Worm (Caenorhabditis elegans) whole organism, young adult: ENCODE measurements around the gene srg-65.
"Not testable (repeated sequence)": the region's sequence is repeated elsewhere in the genome, so short reads cannot be mapped to it uniquely, and the experiment has no call there.

ENCODE experiments used
- B0261.1 ChIP-seq: sonication (generic microtip); optimal IDR thresholded peaks from 2 replicates; lab custom pipeline; 2016; ENCODE audit warnings: mild to moderate bottlenecking, missing genetic modification characterization, moderate library complexity, missing compliant biosample characterization
- F23B12.7 ChIP-seq: sonication (generic microtip); optimal IDR thresholded peaks from 2 replicates; lab custom pipeline; 2017; ENCODE audit warnings: missing genetic modification characterization, mild to moderate bottlenecking, missing compliant biosample characterization, antibody characterized with exemption, moderate library complexity; ENCODE audit not compliant: insufficient read depth
- F33H1.4 ChIP-seq: fragments of 200-800 bp; sonication (Bioruptor generic); IDR thresholded peaks from 2 replicates; pipeline ENCODE4 v1.3.6; 2022; ENCODE audit warnings: missing genetic modification reagents, missing genetic modification characterization, missing compliant biosample characterization
- F37B4.10 ChIP-seq: fragments of 200-800 bp; sonication (Bioruptor generic); IDR thresholded peaks from 2 replicates; pipeline ENCODE4 v1.3.6; 2022; ENCODE audit warnings: missing genetic modification characterization, missing compliant biosample characterization
- F39B2.1 ChIP-seq: fragments of 200-800 bp; sonication (Bioruptor generic); IDR thresholded peaks from 2 replicates; pipeline ENCODE4 v1.3.6; 2022; ENCODE audit warnings: missing genetic modification reagents, missing genetic modification characterization, missing compliant biosample characterization
- F49E8.2 ChIP-seq: sonication (generic microtip); optimal IDR thresholded peaks from 3 replicates; lab custom pipeline; 2017; ENCODE audit warnings: missing genetic modification characterization, mild to moderate bottlenecking, missing compliant biosample characterization, antibody characterized with exemption, moderate library complexity; ENCODE audit not compliant: insufficient read depth
- F57A8.1 ChIP-seq: fragments of 200-800 bp; sonication (Bioruptor generic); optimal IDR thresholded peaks from 2 replicates; lab custom pipeline; 2018; ENCODE audit warnings: mild to moderate bottlenecking, missing genetic modification characterization, moderate library complexity, missing compliant biosample characterization
- Y53F4B.3 ChIP-seq: fragments of 200-800 bp; sonication (Bioruptor generic); IDR thresholded peaks from 2 replicates; pipeline ENCODE4 v1.3.6; 2022; ENCODE audit warnings: missing genetic modification reagents, missing genetic modification characterization, missing compliant biosample characterization
- akir-1 ChIP-seq: fragments of 200-800 bp; sonication (Bioruptor generic); optimal IDR thresholded peaks from 2 replicates; lab custom pipeline; 2018; ENCODE audit warnings: mild to moderate bottlenecking, missing genetic modification characterization, moderate library complexity, missing compliant biosample characterization
- aptf-3 ChIP-seq: fragments of 200-800 bp; sonication (Bioruptor generic); IDR thresholded peaks from 2 replicates; pipeline ENCODE4 v1.3.6; 2022; ENCODE audit warnings: missing genetic modification characterization, missing compliant biosample characterization
- attf-6 ChIP-seq: fragments of 200-800 bp; sonication (Bioruptor generic); IDR thresholded peaks from 2 replicates; pipeline ENCODE4 v1.3.6; 2022; ENCODE audit warnings: missing genetic modification reagents, missing genetic modification characterization, missing compliant biosample characterization
- cebp-2 ChIP-seq: fragments of 200-800 bp; sonication (Bioruptor generic); IDR thresholded peaks from 2 replicates; pipeline ENCODE4 v1.3.6; 2022; ENCODE audit warnings: missing genetic modification characterization, missing compliant biosample characterization
- ceh-100 ChIP-seq: fragments of 200-800 bp; sonication (Bioruptor generic); IDR thresholded peaks from 2 replicates; pipeline ENCODE4 v1.3.6; 2022; ENCODE audit warnings: missing genetic modification reagents, missing genetic modification characterization, missing compliant biosample characterization
- ceh-40 ChIP-seq: fragments of 200-800 bp; sonication (Bioruptor generic); IDR thresholded peaks from 2 replicates; pipeline ENCODE4 v1.3.6; 2022; ENCODE audit warnings: missing genetic modification characterization, missing compliant biosample characterization
- ceh-79 ChIP-seq: sonication (generic microtip); optimal IDR thresholded peaks from 2 replicates; lab custom pipeline; 2017; ENCODE audit warnings: mild to moderate bottlenecking, missing genetic modification characterization, missing compliant biosample characterization
- dox-1 ChIP-seq: fragments of 200-800 bp; sonication (Bioruptor generic); IDR thresholded peaks from 2 replicates; pipeline ENCODE4 v1.3.6; 2022; ENCODE audit warnings: missing genetic modification reagents, missing genetic modification characterization, missing compliant biosample characterization
- dpff-1 ChIP-seq: sonication (generic microtip); optimal IDR thresholded peaks from 2 replicates; lab custom pipeline; 2017; ENCODE audit warnings: mild to moderate bottlenecking, missing genetic modification characterization, missing compliant biosample characterization
- efl-1 ChIP-seq: fragments of 150-350 bp; optimal IDR thresholded peaks from 2 replicates; lab custom pipeline; 2014; ENCODE audit warnings: missing biosample characterization, missing genetic modification reagents, missing genetic modification characterization
- egl-18 ChIP-seq: fragments of 200-800 bp; sonication (Bioruptor generic); IDR thresholded peaks from 2 replicates; pipeline ENCODE4 v1.3.6; 2022; ENCODE audit warnings: missing genetic modification reagents, missing genetic modification characterization, missing compliant biosample characterization
- egl-44 ChIP-seq: fragments of 200-800 bp; sonication (Bioruptor generic); IDR thresholded peaks from 2 replicates; pipeline ENCODE4 v1.3.6; 2022; ENCODE audit warnings: missing genetic modification reagents, missing genetic modification characterization, missing compliant biosample characterization
- him-1 ChIP-seq: sonication (generic microtip); optimal IDR thresholded peaks from 2 replicates; lab custom pipeline; 2016; ENCODE audit warnings: missing genotype, missing genetic modification reagents, missing genetic modification characterization, missing compliant biosample characterization
- hlh-12 ChIP-seq: sonication (generic microtip); optimal IDR thresholded peaks from 2 replicates; lab custom pipeline; 2016; ENCODE audit warnings: missing genetic modification characterization, missing compliant biosample characterization
- lir-1 ChIP-seq: fragments of 200-800 bp; sonication (Bioruptor generic); conservative IDR thresholded peaks from 2 replicates; pipeline ENCODE4 v1.3.6; 2022; ENCODE audit warnings: missing genetic modification reagents, missing genetic modification characterization, missing compliant biosample characterization
- lsy-27 ChIP-seq: sonication (generic microtip); optimal IDR thresholded peaks from 2 replicates; lab custom pipeline; 2017; ENCODE audit warnings: missing genetic modification characterization, mild to moderate bottlenecking, missing compliant biosample characterization, antibody characterized with exemption, missing genotype, borderline replicate concordance; ENCODE audit not compliant: insufficient read depth
- madf-3 ChIP-seq: fragments of 200-800 bp; sonication (Bioruptor generic); IDR thresholded peaks from 2 replicates; pipeline ENCODE4 v1.3.6; 2022; ENCODE audit warnings: missing genetic modification reagents, missing genetic modification characterization, missing compliant biosample characterization
- mcd-1 ChIP-seq: fragments of 200-800 bp; sonication (Bioruptor generic); IDR thresholded peaks from 2 replicates; pipeline ENCODE4 v1.3.6; 2022; ENCODE audit warnings: missing genetic modification reagents, missing genetic modification characterization, missing compliant biosample characterization
- snpc-1.1 ChIP-seq: sonication (generic microtip); optimal IDR thresholded peaks from 2 replicates; lab custom pipeline; 2017; ENCODE audit warnings: missing genetic modification characterization, mild to moderate bottlenecking, missing compliant biosample characterization, antibody characterized with exemption, moderate library complexity, missing genotype, missing genetic modification reagents; ENCODE audit not compliant: insufficient read depth
- snpc-3.4 ChIP-seq: sonication (generic microtip); optimal IDR thresholded peaks from 2 replicates; lab custom pipeline; 2017; ENCODE audit warnings: missing genetic modification characterization, mild to moderate bottlenecking, missing compliant biosample characterization, antibody characterized with exemption, moderate library complexity, missing genotype, missing genetic modification reagents
- somi-1 ChIP-seq: fragments of 200-800 bp; sonication (Bioruptor generic); optimal IDR thresholded peaks from 2 replicates; lab custom pipeline; 2018; ENCODE audit warnings: mild to moderate bottlenecking, missing genetic modification characterization, missing compliant biosample characterization
- tbp1 ChIP-seq: fragments of 200-800 bp; sonication (Bioruptor generic); optimal IDR thresholded peaks from 2 replicates; lab custom pipeline; 2018; ENCODE audit warnings: mild to moderate bottlenecking, missing genetic modification characterization, missing compliant biosample characterization
- tlf-1 ChIP-seq: fragments of 200-800 bp; sonication (Bioruptor generic); optimal IDR thresholded peaks from 2 replicates; lab custom pipeline; 2018; ENCODE audit warnings: mild to moderate bottlenecking, missing genetic modification characterization, missing compliant biosample characterization
- ztf-26 ChIP-seq: sonication (generic microtip); optimal IDR thresholded peaks from 2 replicates; lab custom pipeline; 2017; ENCODE audit warnings: missing genetic modification characterization, missing compliant biosample characterization
- ztf-28 ChIP-seq: fragments of 200-800 bp; sonication (Bioruptor generic); IDR thresholded peaks from 2 replicates; pipeline ENCODE4 v1.3.6; 2022; ENCODE audit warnings: missing genetic modification reagents, missing genetic modification characterization, missing compliant biosample characterization
- ztf-6 ChIP-seq: fragments of 200-800 bp; sonication (Bioruptor generic); IDR thresholded peaks from 2 replicates; pipeline ENCODE4 v1.3.6; 2022; ENCODE audit warnings: missing genetic modification reagents, missing genetic modification characterization, missing compliant biosample characterization

Gene srg-65

ce11 chrV:5482315-5482714 lies 2.5 kb downstream of the srg-65 start, which contains the start of gene srg-66:
Gene srg-66 (minus strand): TSS chrV:5482415.
- TF ChIP-seq snpc-3.4 (tag; lab: Kevin White, UChicago) (no peak), F39B2.1 (no peak), mcd-1 (GFP tag; lab: Robert Waterston, UW) (no peak), ztf-6 (GFP tag; lab: Robert Waterston, UW) (no peak), ceh-40 (GFP tag; lab: Robert Waterston, UW) (no peak), Y53F4B.3 (GFP tag; lab: Robert Waterston, UW) (no peak), ztf-26 (tag; lab: Kevin White, UChicago) (no peak), cebp-2 (GFP tag; lab: Robert Waterston, UW) (no peak)
- TF ChIP-seq, all 124 proteins: peak for 0

- TF ChIP-seq dpff-1 (no peak), tbp1 (no peak), tlf-1 (GFP tag; lab: Kevin White, UChicago) (no peak), snpc-1.1 (tag; lab: Kevin White, UChicago) (no peak), somi-1 (no peak), him-1 (tag; lab: Kevin White, UChicago) (no peak), akir-1 (GFP tag; lab: Kevin White, UChicago) (no peak), F49E8.2 (tag; lab: Kevin White, UChicago) (no peak)
Measured at ce11 chrV:5477719-5478118, 7.0 kb downstream of the srg-65 start.

ce11 chrV:5470930-5471329 lies 13.8 kb downstream of the srg-65 start, which contains the start of gene ZC317.7:
Gene ZC317.7 (minus strand): TSS chrV:5471030.
- TF ChIP-seq B0261.1 (tag; lab: Kevin White, UChicago); akir-1 (GFP tag; lab: Kevin White, UChicago); F33H1.4 (GFP tag; lab: Robert Waterston, UW): not testable (repeated sequence)
- TF ChIP-seq, all 124 proteins: peak for 0; not testable (repeated sequence) for 124

- TF ChIP-seq dox-1 (GFP tag; lab: Robert Waterston, UW); F23B12.7 (tag; lab: Kevin White, UChicago); attf-6 (GFP tag; lab: Robert Waterston, UW): not testable (repeated sequence)
Measured at ce11 chrV:5468489-5468888, 16.3 kb downstream of the srg-65 start, which contains the start of gene ZC317.6. Gene ZC317.6 (minus strand): TSS chrV:5468589.

- TF ChIP-seq ceh-100 (GFP tag; lab: Robert Waterston, UW) (no peak), F37B4.10 (no peak), egl-44 (GFP tag; lab: Robert Waterston, UW) (no peak), ztf-28 (no peak), ceh-79 (no peak), Y53F4B.3 (GFP tag; lab: Robert Waterston, UW) (no peak), hlh-12 (tag; lab: Kevin White, UChicago) (no peak), madf-3 (no peak), snpc-1.1 (tag; lab: Kevin White, UChicago) (no peak), efl-1 (no peak), lsy-27 (tag; lab: Kevin White, UChicago) (no peak), egl-18 (GFP tag; lab: Robert Waterston, UW) (no peak), snpc-3.4 (tag; lab: Kevin White, UChicago) (no peak), lir-1 (GFP tag; lab: Robert Waterston, UW) (no peak), F57A8.1 (GFP tag; lab: Kevin White, UChicago) (no peak), aptf-3 (no peak)
Measured at ce11 chrV:5465335-5465734, 19.4 kb downstream of the srg-65 start, which contains the start of gene srg-68. Gene srg-68 (minus strand): TSS chrV:5465435.
